Fruit fly (Drosophila melanogaster): ENCODE data around the gene CG16826.

Gene CG16826

DNA sequence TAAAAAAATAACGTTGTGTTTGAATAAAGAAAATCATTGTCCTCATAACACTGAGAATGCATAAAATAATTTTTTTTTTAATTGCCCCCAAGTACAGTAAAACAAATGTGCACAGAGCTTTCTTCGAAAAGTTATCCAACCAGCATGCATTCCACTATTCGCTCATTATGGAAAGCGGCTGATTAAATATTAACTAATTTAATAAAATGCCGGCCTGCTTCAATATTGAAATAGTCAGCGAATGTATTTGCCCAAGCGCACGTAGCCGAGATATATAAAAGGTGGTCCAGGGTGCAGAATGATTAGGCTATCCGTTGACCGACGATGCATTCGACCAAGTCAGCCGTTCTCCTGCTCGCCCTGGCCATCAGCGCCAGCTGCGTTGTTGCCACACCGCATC, at the start of gene CG16826:
CG16826 (plus strand) TSS at position 301 of the 400 bp plus-strand sequence.
- TF ChIP-seq noc (tag; optimal IDR thresholded peaks at IDR 0.05): no peak

DNA sequence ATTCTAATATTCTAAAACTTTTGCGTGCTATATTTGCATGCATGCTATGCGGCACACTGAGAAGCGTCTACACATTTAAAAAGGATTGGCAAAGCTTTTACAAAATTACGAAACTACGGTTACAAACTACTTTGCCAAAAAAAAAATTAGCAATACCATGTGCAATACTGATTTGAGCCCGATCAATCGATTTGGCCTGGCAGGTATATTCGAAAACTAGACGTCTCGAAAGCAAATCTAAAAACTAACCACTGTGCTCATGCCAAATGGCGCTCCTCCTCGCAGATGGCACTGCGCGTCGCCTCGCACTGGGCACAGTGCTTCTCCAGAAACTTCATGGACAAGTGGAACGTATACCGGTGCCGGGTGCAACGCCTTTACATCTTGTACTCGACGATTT, 43.1 kb upstream of the CG16826 start, which contains the start of gene CG16825:
CG16825 (plus strand) TSS at position 301 of the 400 bp plus-strand sequence.
- TF ChIP-seq noc (tag; optimal IDR thresholded peaks at IDR 0.05): no peak

DNA sequence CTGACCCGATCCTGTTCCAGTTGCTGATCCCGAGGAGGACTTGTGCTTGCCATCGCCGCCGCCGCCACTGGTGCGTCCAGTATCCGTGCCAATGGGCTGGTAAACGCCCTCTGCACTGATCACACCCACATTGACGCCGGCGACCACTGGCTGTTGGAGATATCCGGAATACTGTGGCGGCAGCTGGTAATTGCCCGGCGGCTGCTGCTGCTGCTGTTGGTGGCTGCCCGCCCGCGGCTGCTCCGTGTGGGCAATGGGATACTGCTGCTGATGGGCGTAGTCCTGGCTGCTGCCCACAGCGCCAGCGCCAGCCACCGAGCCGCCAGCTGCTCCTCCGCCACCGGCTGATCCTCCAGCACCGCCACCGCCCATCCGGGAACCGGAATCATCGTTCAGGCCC, 42.6 kb upstream of the CG16826 start:
- TF ChIP-seq noc (tag; optimal IDR thresholded peaks at IDR 0.05): no peak

DNA sequence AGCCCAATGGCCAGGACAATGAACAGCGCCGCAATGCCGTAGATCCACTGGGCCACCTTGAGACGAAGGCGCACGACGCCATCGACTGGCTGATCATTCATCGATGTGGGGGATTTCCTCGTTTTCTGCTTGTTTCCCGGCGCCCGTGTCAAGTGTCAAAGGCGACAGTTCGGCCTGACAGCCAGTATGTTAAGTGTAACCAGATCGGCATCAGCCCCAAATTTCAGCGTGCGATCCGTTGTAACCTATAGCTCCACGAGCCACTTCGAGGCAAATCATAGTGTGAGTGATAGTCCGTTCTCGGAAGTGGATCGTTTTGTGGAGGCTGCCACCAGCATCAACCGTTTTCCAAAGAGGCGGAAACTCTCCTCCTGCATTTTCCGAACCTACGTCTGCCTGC, 40.9 kb upstream of the CG16826 start, which contains the start of gene CG43779:
CG43779 (minus strand) TSS at position 101 of the 400 bp plus-strand sequence.
- no peak for TF ChIP-seq noc (tag; optimal IDR thresholded peaks at IDR 0.05)

DNA sequence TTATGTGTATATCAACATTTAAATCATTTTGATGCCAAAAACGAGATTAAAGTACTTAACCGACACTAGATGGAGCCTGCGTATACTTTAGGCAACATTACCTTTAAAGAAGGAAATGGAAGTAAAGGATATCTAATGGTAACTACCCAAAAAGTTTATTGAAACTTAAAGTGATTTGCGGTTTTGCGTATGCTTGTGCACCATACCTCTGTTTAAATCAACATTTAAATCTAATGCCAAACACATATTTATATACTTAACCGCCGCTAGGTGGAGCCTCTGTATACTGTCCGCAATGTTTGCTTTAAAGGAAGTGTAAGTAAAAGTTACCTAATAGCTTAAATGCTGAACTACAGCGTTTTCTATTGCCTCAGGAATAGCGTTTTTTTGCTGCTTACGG, 21.8 kb upstream of the CG16826 start:
- TF ChIP-seq noc (tag; optimal IDR thresholded peaks at IDR 0.05): no peak

DNA sequence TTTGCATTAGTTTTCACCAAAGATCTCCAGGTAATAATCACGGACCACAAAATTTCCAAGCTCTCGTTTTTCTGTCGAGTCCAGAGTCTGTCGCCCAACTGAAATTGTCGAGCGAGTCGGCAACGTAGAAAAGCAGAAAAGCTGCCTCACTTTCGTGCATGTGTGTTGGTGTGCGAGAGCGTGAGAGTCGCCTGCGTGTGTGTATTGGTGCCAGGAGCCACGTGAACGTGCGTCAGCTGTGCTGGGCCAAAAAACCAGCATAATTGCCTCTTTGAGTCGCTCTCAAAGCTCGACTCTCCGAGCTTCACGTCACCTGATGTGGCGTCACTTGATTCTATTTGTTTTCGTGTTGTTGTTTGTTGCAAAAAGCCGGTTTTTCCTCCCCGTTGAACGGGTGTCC, 16.6 kb upstream of the CG16826 start, which contains the start of gene hbt:
hbt (minus strand) TSS at position 101 of the 400 bp plus-strand sequence.
- TF ChIP-seq noc (tag; optimal IDR thresholded peaks at IDR 0.05): no peak

DNA sequence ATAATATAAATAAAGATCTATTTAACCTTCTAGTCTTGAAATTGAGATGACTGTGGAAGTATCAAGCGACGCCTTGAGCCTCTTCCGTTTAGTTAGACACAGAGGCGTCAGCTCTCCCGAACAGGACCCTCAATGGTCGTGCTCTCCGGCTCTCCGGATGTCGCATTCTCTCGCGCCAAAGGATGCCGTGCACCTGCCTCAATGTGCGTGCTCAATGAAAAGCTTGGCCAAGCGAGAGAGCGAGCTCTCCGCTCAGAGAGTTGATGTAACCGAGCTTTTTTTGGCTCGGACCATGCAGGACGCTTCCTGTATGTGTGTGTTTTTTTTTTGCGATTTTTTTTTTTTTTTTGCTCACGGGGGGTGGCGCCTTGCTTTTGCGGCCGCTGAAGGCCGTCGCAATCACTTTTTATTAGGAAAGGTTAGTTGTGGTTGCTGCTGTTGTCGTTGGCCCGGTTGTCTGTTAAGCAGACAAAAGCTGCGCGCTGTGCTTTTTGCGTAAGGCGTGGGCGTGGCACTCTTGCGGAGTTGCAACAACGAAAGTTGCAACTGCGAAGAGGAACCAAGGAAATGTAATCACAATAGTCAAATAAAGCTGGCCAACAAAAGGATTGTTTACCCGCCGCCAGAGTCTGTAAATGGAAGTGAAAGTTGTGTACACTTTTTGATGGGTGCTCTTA, 15.6 kb upstream of the CG16826 start:
- TF ChIP-seq noc (tag; optimal IDR thresholded peaks at IDR 0.05): no peak

DNA sequence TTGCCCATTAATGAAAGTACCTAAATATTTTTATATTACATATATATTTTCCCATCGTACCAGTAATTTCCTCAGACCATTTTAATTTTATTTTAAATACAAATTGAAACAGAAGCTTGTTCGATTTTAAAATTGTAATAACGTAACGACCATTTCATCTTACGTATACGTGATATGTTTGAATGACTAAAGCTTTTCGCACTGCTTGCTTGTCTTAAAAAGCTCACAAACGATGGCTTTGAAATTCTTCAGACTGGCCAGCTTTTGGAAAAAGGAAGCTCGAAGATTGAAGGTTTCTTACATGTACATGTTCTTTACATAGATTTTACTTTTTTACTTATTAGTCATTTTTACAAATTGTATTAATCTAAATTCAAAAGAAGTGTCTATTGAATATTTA, 14.8 kb upstream of the CG16826 start:
- TF ChIP-seq noc (tag; optimal IDR thresholded peaks at IDR 0.05): no peak

DNA sequence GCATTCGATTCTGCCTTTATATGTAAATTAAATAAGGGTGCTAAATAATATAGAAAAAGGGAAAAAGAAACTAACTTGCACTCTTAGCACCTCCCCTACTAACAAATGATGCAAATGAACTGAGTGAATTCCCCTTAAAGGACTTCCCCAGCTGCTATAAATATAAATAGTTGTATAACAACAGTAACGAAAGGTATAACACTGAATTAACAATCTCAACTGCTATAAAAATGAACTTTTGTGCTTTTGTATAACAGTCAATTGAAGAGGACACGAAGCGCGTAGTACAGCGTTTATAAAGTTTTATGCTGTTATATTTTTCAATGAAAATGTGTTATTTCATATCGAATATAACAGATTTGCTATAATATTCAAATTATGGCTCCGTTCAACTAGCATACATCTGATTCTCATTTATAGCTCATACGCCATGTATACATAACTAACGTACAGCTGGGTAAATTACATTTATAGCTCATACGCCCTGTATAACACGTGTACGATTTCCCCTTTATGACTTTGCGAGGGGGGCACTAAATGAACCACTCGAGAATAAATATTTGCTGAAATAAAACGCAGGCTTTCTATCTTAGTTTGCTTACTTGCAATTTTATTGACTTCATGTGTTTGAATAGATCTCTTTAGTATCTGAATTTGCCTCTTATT, 1.8 kb downstream of the CG16826 start:
- TF ChIP-seq noc (tag; optimal IDR thresholded peaks at IDR 0.05): no peak

DNA sequence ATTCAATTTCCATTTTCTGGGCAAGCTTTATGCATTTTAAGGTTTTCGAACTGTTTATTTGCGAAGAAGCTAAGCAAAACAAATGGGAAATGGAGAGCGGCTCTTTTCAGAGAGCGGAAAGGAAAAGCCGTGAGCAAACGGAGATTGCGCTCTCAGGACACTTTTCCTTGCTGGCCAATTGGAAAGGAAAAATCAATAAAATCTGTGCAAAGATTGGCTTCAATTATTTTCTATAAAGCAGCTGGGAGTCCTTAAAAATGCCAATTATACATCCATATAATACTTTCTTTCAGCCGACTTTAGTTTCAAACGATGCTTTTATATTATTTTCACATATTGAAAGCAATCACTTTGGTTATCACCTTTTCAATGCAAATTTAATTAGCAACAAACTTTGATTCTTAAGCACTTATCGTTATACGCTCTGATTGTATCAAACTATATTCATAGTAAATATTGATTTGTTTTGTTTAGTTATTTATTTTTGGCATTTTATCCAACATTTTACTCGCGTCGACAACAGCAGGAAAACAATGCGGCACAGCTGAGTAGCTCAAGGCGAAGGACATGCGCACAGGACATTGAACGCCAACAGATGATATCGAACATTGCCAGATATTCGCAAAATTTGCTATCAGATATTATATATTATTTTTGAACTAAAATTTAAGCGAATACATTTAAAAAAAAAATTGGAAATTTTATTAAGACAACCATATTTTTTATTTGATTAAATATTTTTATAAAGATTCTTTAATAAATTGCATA, 7.2 kb downstream of the CG16826 start, which contains the start of gene CG9395:
CG9395 (minus strand) TSS at position 494 of the 768 bp plus-strand sequence.
- no peak for TF ChIP-seq noc (tag; optimal IDR thresholded peaks at IDR 0.05)

DNA sequence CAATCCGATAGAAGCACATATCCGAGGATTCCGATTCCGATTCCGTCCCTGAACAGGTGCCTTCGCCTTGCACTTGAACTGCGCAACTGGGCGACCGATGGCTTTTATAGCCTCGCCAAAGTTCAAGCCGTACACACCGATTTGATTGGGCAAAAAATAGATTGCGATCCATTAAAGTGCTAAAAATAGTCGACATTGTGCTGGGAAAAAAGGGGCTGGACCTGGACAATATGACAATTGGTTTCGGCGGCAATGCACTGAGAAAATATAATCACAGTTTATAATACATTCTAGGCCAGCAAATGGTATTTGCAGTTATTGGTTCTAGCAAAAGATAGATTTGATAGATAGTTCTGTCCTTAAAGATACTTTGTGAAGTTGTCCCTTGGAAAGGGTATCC, 13.9 kb downstream of the CG16826 start, which contains the start of gene CG9377:
CG9377 (minus strand) TSS at position 101 of the 400 bp plus-strand sequence.
- TF ChIP-seq noc (tag; optimal IDR thresholded peaks at IDR 0.05): no peak

DNA sequence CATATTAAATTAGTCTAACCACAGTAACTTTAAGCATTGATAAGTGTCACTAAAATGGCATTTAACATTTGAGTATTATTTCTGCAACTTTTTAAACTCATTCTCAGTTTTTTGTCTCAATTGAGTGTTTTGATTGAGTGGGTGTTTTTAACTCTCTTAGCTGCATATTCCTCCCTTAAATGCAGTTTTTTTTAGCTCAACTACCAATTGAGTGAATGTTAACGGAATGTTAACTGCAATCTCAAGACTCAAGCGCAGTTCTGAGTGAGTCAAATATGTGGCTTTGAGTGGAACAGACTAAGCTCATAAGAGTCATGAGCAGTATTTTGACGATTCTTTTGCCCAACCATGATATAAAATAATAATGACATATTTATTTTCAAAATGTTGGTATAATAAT, 15.4 kb downstream of the CG16826 start:
- no peak for TF ChIP-seq noc (tag; optimal IDR thresholded peaks at IDR 0.05)

DNA sequence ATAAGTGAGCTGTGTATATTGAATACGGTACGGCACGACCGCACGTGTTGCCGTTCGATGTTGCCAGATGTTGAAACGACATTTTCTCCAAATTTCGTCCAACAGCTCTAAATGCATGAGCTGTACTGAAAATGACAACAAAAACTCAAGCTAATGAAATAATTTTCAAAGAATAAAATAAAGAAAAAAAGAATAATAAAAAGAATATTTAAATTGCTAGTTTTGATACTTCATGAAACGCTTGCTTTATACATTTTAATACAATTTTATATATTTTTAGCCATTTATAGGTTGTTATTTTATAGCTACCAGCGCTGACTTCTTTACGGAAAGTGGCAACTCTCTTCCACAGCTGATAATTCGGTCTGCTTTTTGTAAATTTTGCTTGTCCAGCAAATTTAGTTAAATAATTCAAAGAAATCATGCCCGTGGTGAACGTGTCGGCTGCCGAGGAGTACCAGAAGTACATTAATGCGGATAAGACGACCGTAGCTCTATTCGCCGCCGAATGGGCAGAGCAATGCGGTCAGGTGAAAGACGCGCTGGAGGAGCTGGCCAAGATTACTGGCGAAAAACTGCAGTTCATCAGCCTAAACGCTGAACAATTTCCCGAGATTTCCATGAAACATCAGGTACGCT, 18.7 kb downstream of the CG16826 start, which contains the start of the genes Nnp-1 and Grx3:
Nnp-1 (minus strand) TSS at position 81 of the 639 bp plus-strand sequence.
Grx3 (plus strand) TSS at position 339 of the 639 bp plus-strand sequence.
- TF ChIP-seq noc (tag; optimal IDR thresholded peaks at IDR 0.05): no peak

DNA sequence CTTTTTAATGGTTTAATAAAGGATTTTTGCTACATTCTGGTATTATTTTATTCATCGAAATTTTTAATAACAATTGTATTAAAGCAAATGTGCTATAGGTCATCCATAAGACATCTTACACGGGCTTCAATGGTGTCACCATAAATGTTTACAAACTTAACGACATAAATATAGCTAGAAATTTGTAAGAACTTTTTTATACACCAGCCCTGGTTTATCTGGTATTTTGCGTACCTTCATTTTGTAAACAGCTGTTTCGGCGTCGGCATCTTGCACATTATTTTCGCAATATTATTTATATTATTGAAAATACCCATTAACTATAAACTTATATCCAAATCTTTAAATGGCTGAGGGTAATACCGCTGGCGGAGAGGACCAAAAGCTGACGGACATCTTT, 19.8 kb downstream of the CG16826 start, which contains the start of gene Tap42:
Tap42 (plus strand) TSS at position 240 of the 400 bp plus-strand sequence.
- TF ChIP-seq noc (tag; optimal IDR thresholded peaks at IDR 0.05): no peak

DNA sequence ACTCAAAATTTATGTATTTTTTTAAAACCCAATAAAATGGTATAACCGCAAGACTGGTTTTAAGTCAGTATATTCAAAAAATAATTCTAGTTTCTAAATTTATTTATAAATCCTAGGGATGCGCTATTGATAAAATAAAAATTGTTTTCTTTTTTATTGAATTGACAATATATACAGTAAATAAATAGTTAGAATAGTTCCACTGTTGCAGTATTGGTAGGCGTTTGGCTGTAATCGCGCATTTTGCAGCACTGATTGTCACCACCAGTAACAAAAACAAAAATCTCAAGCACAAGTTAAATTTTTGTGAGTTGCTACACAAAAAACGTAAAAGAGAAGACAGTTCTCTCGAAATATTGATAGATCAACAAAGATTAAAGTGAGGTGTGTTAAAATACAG, 21.4 kb downstream of the CG16826 start, which contains the start of gene CG31855:
CG31855 (plus strand) TSS at position 265 of the 400 bp plus-strand sequence.
- TF ChIP-seq noc (tag; optimal IDR thresholded peaks at IDR 0.05): peak; percentile 80

Data from whole organism, larva.